Fruit fly (Drosophila melanogaster): ENCODE results near the gene CG43965.

Gene CG43965

dm6 chr3L:8700643-8701208, 24.8 kb downstream of the CG43965 start (continued):
- TF ChIP-seq hth (optimal IDR thresholded peaks at IDR 0.05) (no peak), CG11696 (GFP tag; IDR thresholded peaks at IDR 0.05) (0 out of 2 replicates have a peak, but pooled peaks have one; percentile 13), CTCF (GFP tag; optimal IDR thresholded peaks at IDR 0.05) (no peak), Optix (GFP tag; IDR thresholded peaks at IDR 0.05) (peak; percentile 49; the same call in 1 of the 3 replicates), row (GFP tag; IDR thresholded peaks at IDR 0.05) (peak; percentile 95), CG11085 (GFP tag; IDR thresholded peaks at IDR 0.05) (peak; percentile 47; the same call in 1 of the 2 replicates), CG18476 (GFP tag; optimal IDR thresholded peaks at IDR 0.05) (peak; percentile 70), CG2199 (GFP tag; IDR thresholded peaks at IDR 0.05) (no peak), CG34224 (GFP tag; IDR thresholded peaks at IDR 0.05; ENCODE audit: partially characterized antibody) (no peak), CG12219 (GFP tag; optimal IDR thresholded peaks at IDR 0.05) (peak; percentile 78), CG9727 (GFP tag; optimal IDR thresholded peaks at IDR 0.05) (peak; percentile 93), CG17612 (GFP tag; IDR thresholded peaks at IDR 0.05) (no peak; the same call in 1 of the 2 replicates), lmd (GFP tag; IDR thresholded peaks at IDR 0.05) (peak; percentile 82), cas (GFP tag; IDR thresholded peaks at IDR 0.05) (0 out of 2 replicates have a peak, but pooled peaks have one; percentile 15), CG12071 (GFP tag; optimal IDR thresholded peaks at IDR 0.05) (peak; percentile 31), Lim3 (GFP tag; IDR thresholded peaks at IDR 0.05) (no peak; the same call in 1 of the 2 replicates), sisA (GFP tag; IDR thresholded peaks at IDR 0.05) (peak; percentile 74), CG16863 (GFP tag; optimal IDR thresholded peaks at IDR 0.05) (peak; percentile 74), grn (GFP tag; optimal IDR thresholded peaks at IDR 0.05) (peak; percentile 99), CG18599 (GFP tag; optimal IDR thresholded peaks at IDR 0.05) (peak; percentile 90), chinmo (GFP tag; IDR thresholded peaks at IDR 0.05; ENCODE audit: partially characterized antibody) (no peak), sim (GFP tag; IDR thresholded peaks at IDR 0.05) (0 out of 2 replicates have a peak, but pooled peaks have one; percentile 4), h (optimal IDR thresholded peaks at IDR 0.05) (no peak), CG7372 (GFP tag; IDR thresholded peaks at IDR 0.05) (peak; percentile 52), CG10267 (tag; optimal IDR thresholded peaks at IDR 0.05) (peak; percentile 75), gcm (GFP tag; optimal IDR thresholded peaks at IDR 0.05) (peak; percentile 63), C15 (GFP tag; IDR thresholded peaks at IDR 0.05) (peak; percentile 35; the same call in 1 of the 3 replicates), CG6689 (GFP tag; IDR thresholded peaks at IDR 0.05) (peak; percentile 76), CG18764 (GFP tag; optimal IDR thresholded peaks at IDR 0.05) (peak; percentile 41), dpn (GFP tag; optimal IDR thresholded peaks at IDR 0.05) (peak; percentile 83 to 86), CG31441 (GFP tag; IDR thresholded peaks at IDR 0.05) (peak; percentile 82), luna (GFP tag; optimal IDR thresholded peaks at IDR 0.05) (peak; percentile 51), GATAe (GFP tag; conservative IDR thresholded peaks at IDR 0.05) (peak; percentile 69; the same call in 1 of the 2 replicates), scrt (GFP tag; optimal IDR thresholded peaks at IDR 0.05) (peak; percentile 65), cad (GFP tag; optimal IDR thresholded peaks at IDR 0.05) (no peak), vfl (GFP tag; optimal IDR thresholded peaks at IDR 0.05) (peak; percentile 60), HHEX (GFP tag; optimal IDR thresholded peaks at IDR 0.05) (peak; percentile 79), Dp (GFP tag; optimal IDR thresholded peaks at IDR 0.05) (no peak), CG15269 (tag; optimal IDR thresholded peaks at IDR 0.05) (peak; percentile 86), Pdp1 (GFP tag; optimal IDR thresholded peaks at IDR 0.05) (peak; percentile 83 to 85), sob (GFP tag; IDR thresholded peaks at IDR 0.05) (no peak; the same call in none of the 2 replicates), fd96Cb (tag; optimal IDR thresholded peaks at IDR 0.05) (peak; percentile 70), zen (tag; optimal IDR thresholded peaks at IDR 0.05) (peak; percentile 35), CG18011 (GFP tag; optimal IDR thresholded peaks at IDR 0.05) (peak; percentile 60), fd64A (GFP tag; optimal IDR thresholded peaks at IDR 0.05) (peak; percentile 16), CG10274 (GFP tag; optimal IDR thresholded peaks at IDR 0.05) (peak; percentile 49), CG17568 (GFP tag; optimal IDR thresholded peaks at IDR 0.05) (peak; percentile 52), CG10979 (tag; optimal IDR thresholded peaks at IDR 0.05) (peak; percentile 72), CG8765 (GFP tag; IDR thresholded peaks at IDR 0.05) (no peak), TFAM (GFP tag; optimal IDR thresholded peaks at IDR 0.05) (no peak), Vsx1 (GFP tag; optimal IDR thresholded peaks at IDR 0.05) (peak; percentile 94)
